Fruit fly (Drosophila melanogaster) whole organism, embryonic: ENCODE data around the gene CG13071.

ENCODE experiments used
- Atf3 ChIP-seq: fragments of 200-800 bp; sonication (Bioruptor generic); optimal IDR thresholded peaks from 3 replicates; lab custom pipeline; 2016; ENCODE audit warnings: missing biosample characterization, missing genetic modification characterization
- CG10979 ChIP-seq: fragments of 200-800 bp; sonication (Bioruptor generic); optimal IDR thresholded peaks from 2 replicates; lab custom pipeline; 2018; ENCODE audit warnings: missing biosample characterization, mild to moderate bottlenecking, missing genetic modification characterization, moderate library complexity
- CG11504 ChIP-seq: fragments of 200-800 bp; sonication (Bioruptor generic); optimal IDR thresholded peaks from 3 replicates; lab custom pipeline; 2019; ENCODE audit warnings: missing biosample characterization, mild to moderate bottlenecking, missing genetic modification characterization, moderate library complexity
- CG15073 ChIP-seq: fragments of 200-800 bp; sonication (Bioruptor generic); optimal IDR thresholded peaks from 2 replicates; lab custom pipeline; 2016; ENCODE audit warnings: missing biosample characterization, missing genetic modification characterization
- CG17359 ChIP-seq: fragments of 200-800 bp; sonication (Bioruptor generic); optimal IDR thresholded peaks from 3 replicates; lab custom pipeline; 2018; ENCODE audit warnings: missing biosample characterization, mild to moderate bottlenecking, missing genetic modification characterization, moderate library complexity
- CG17361 ChIP-seq: fragments of 200-800 bp; sonication (Bioruptor generic); IDR thresholded peaks from 3 replicates; pipeline ENCODE4 v1.3.6; 2022; ENCODE audit warnings: missing biosample characterization, missing genetic modification characterization
- CG17612 ChIP-seq: fragments of 200-800 bp; sonication (Bioruptor generic); IDR thresholded peaks from 2 replicates; pipeline ENCODE4 v1.3.6; 2022; ENCODE audit warnings: missing biosample characterization, missing genetic modification characterization
- CG18476 ChIP-seq: fragments of 200-800 bp; sonication (Bioruptor generic); optimal IDR thresholded peaks from 2 replicates; lab custom pipeline; 2016; ENCODE audit warnings: missing biosample characterization, mild to moderate bottlenecking, missing genetic modification characterization
- CG2678 ChIP-seq: fragments of 200-800 bp; sonication (Bioruptor generic); optimal IDR thresholded peaks from 3 replicates; lab custom pipeline; 2019; ENCODE audit warnings: missing biosample characterization, mild to moderate bottlenecking, missing genetic modification characterization, moderate library complexity
- CG31365 ChIP-seq: fragments of 200-800 bp; sonication (Bioruptor generic); optimal IDR thresholded peaks from 2 replicates; lab custom pipeline; 2018; ENCODE audit warnings: missing biosample characterization, mild to moderate bottlenecking, missing genetic modification characterization
- CG31388 ChIP-seq: fragments of 200-800 bp; sonication (Bioruptor generic); optimal IDR thresholded peaks from 2 replicates; lab custom pipeline; 2016; ENCODE audit warnings: missing biosample characterization, missing genetic modification characterization
- CG3163 ChIP-seq: fragments of 200-800 bp; sonication (Bioruptor generic); optimal IDR thresholded peaks from 3 replicates; lab custom pipeline; 2016; ENCODE audit warnings: missing biosample characterization, missing genetic modification characterization
- CG7839 ChIP-seq: fragments of 200-800 bp; sonication (Bioruptor generic); optimal IDR thresholded peaks from 3 replicates; lab custom pipeline; 2018; ENCODE audit warnings: missing biosample characterization, mild to moderate bottlenecking, missing genetic modification characterization, moderate library complexity
- CG7928 ChIP-seq: fragments of 200-800 bp; sonication (Bioruptor generic); optimal IDR thresholded peaks from 2 replicates; lab custom pipeline; 2017; ENCODE audit warnings: missing biosample characterization, mild to moderate bottlenecking, missing genetic modification characterization
- CG8290 ChIP-seq, 3 experiments: fragments of 200-800 bp; sonication (Bioruptor generic); optimal IDR thresholded peaks; 2 replicates each; lab custom pipeline; 2016 to 2019; ENCODE audit warnings: missing biosample characterization in 3 of 3, missing genetic modification characterization in 3 of 3, mild to moderate bottlenecking in 2 of 3, moderate library complexity in 1 of 3
- CG8359 ChIP-seq: fragments of 200-800 bp; sonication (Bioruptor generic); optimal IDR thresholded peaks from 2 replicates; lab custom pipeline; 2017; ENCODE audit warnings: missing biosample characterization, mild to moderate bottlenecking, missing genetic modification characterization, borderline replicate concordance
- CG8388 ChIP-seq: fragments of 200-800 bp; sonication (Bioruptor generic); optimal IDR thresholded peaks from 2 replicates; lab custom pipeline; 2019; ENCODE audit warnings: missing biosample characterization, mild to moderate bottlenecking, missing genetic modification characterization, moderate library complexity
- CG8944 ChIP-seq: fragments of 200-800 bp; sonication (Bioruptor generic); optimal IDR thresholded peaks from 3 replicates; lab custom pipeline; 2016; ENCODE audit warnings: missing biosample characterization, missing genetic modification characterization
- CG9437 ChIP-seq: fragments of 200-800 bp; sonication (Bioruptor generic); optimal IDR thresholded peaks from 2 replicates; lab custom pipeline; 2018; ENCODE audit warnings: missing biosample characterization, mild to moderate bottlenecking, missing genetic modification characterization
- Dll ChIP-seq: fragments of 200-800 bp; sonication (Bioruptor generic); IDR thresholded peaks from 4 replicates; pipeline ENCODE4 v1.3.6; 2022; ENCODE audit warnings: missing biosample characterization, missing genetic modification characterization; ENCODE audit not compliant: partially characterized antibody
- Elba2 ChIP-seq: fragments of 200-800 bp; sonication (Bioruptor generic); optimal IDR thresholded peaks from 3 replicates; lab custom pipeline; 2016; ENCODE audit warnings: missing biosample characterization, missing genetic modification characterization
- Fer1 ChIP-seq: fragments of 200-800 bp; sonication (Bioruptor generic); optimal IDR thresholded peaks from 2 replicates; lab custom pipeline; 2017; ENCODE audit warnings: missing biosample characterization, mild to moderate bottlenecking, missing genetic modification characterization
- HmgD ChIP-seq: fragments of 200-800 bp; sonication (Bioruptor generic); optimal IDR thresholded peaks from 3 replicates; lab custom pipeline; 2016; ENCODE audit warnings: missing biosample characterization, missing genetic modification characterization
- HmgZ ChIP-seq: fragments of 200-800 bp; sonication (Bioruptor generic); optimal IDR thresholded peaks from 2 replicates; lab custom pipeline; 2018; ENCODE audit warnings: missing biosample characterization, mild to moderate bottlenecking, missing genetic modification characterization
- Jarid2 ChIP-seq: fragments of 200-800 bp; sonication (Bioruptor generic); optimal IDR thresholded peaks from 3 replicates; lab custom pipeline; 2017; ENCODE audit warnings: mild to moderate bottlenecking, missing biosample characterization, missing genetic modification reagents, missing genetic modification characterization
- Lpt ChIP-seq: fragments of >200 bp; optimal IDR thresholded peaks from 2 replicates; lab custom pipeline; 2018; ENCODE audit warnings: missing biosample characterization, missing genetic modification characterization
- Meics ChIP-seq: fragments of 200-800 bp; sonication (Bioruptor generic); optimal IDR thresholded peaks from 2 replicates; lab custom pipeline; 2017; ENCODE audit warnings: missing biosample characterization, mild to moderate bottlenecking, missing genetic modification characterization
- NC2α ChIP-seq: fragments of 200-800 bp; sonication (Bioruptor generic); optimal IDR thresholded peaks from 2 replicates; lab custom pipeline; 2016; ENCODE audit warnings: missing biosample characterization, missing genetic modification characterization
- NK7.1 ChIP-seq: fragments of 200-800 bp; sonication (Bioruptor generic); optimal IDR thresholded peaks from 3 replicates; lab custom pipeline; 2016; ENCODE audit warnings: missing biosample characterization, missing genetic modification characterization
- Sry-β ChIP-seq: fragments of 200-800 bp; sonication (Bioruptor generic); optimal IDR thresholded peaks from 2 replicates; lab custom pipeline; 2018; ENCODE audit warnings: missing biosample characterization, mild to moderate bottlenecking, missing genetic modification characterization, moderate library complexity
- Sry-δ ChIP-seq: fragments of 200-800 bp; sonication (Bioruptor generic); optimal IDR thresholded peaks from 2 replicates; lab custom pipeline; 2016; ENCODE audit warnings: missing biosample characterization, missing genetic modification characterization
- ab ChIP-seq: fragments of 200-800 bp; sonication (Bioruptor generic); optimal IDR thresholded peaks from 2 replicates; lab custom pipeline; 2016; ENCODE audit warnings: missing biosample characterization, missing genetic modification characterization
- amos ChIP-seq: fragments of 200-800 bp; sonication (Bioruptor generic); IDR thresholded peaks from 2 replicates; pipeline ENCODE4 v1.3.6; 2022; ENCODE audit warnings: missing biosample characterization, missing genetic modification characterization; ENCODE audit not compliant: partially characterized antibody
- ara ChIP-seq: fragments of 200-800 bp; sonication (Bioruptor generic); IDR thresholded peaks from 2 replicates; pipeline ENCODE4 v1.3.6; 2022; ENCODE audit warnings: missing biosample characterization, missing genetic modification characterization
- bsh ChIP-seq, 2 experiments: fragments of 200-800 bp; sonication (Bioruptor generic); optimal IDR thresholded peaks; 2 replicates each; lab custom pipeline; 2017 to 2018; ENCODE audit warnings: mild to moderate bottlenecking in 2 of 2, missing biosample characterization in 2 of 2, missing genetic modification characterization in 2 of 2, moderate library complexity in 1 of 2
- btn ChIP-seq: fragments of 200-800 bp; sonication (Bioruptor generic); optimal IDR thresholded peaks from 2 replicates; lab custom pipeline; 2016; ENCODE audit warnings: missing biosample characterization, missing genetic modification characterization
- corto ChIP-seq: fragments of 200-800 bp; sonication (Bioruptor generic); optimal IDR thresholded peaks from 2 replicates; lab custom pipeline; 2016; ENCODE audit warnings: missing biosample characterization, mild to moderate bottlenecking, missing genetic modification characterization, moderate library complexity
- crc ChIP-seq: fragments of 200-800 bp; sonication (Bioruptor generic); optimal IDR thresholded peaks from 2 replicates; lab custom pipeline; 2016; ENCODE audit warnings: missing biosample characterization, missing genetic modification characterization
- croc ChIP-seq: fragments of 200-800 bp; sonication (Bioruptor generic); conservative IDR thresholded peaks from 3 replicates; pipeline ENCODE4 v1.3.6; 2022; ENCODE audit warnings: missing biosample characterization, missing genetic modification characterization
- esg ChIP-seq: fragments of 200-800 bp; sonication (Bioruptor generic); conservative IDR thresholded peaks from 2 replicates; pipeline ENCODE4 v1.3.6; 2022; ENCODE audit warnings: missing biosample characterization, missing genetic modification characterization
- grn ChIP-seq: fragments of 200-800 bp; sonication (Bioruptor generic); optimal IDR thresholded peaks from 3 replicates; lab custom pipeline; 2017; ENCODE audit warnings: missing biosample characterization, missing genetic modification characterization
- jumu ChIP-seq: fragments of 200-800 bp; sonication (Bioruptor generic); optimal IDR thresholded peaks from 3 replicates; lab custom pipeline; 2016; ENCODE audit warnings: missing biosample characterization, missing genetic modification characterization
- lola ChIP-seq, 3 experiments: fragments of >200 bp in 2 of 3; fragments of 200-800 bp in 1 of 3; sonication (Bioruptor generic) in 1 of 3; optimal IDR thresholded peaks; 2 replicates each; lab custom pipeline; 2017 to 2019; ENCODE audit warnings: missing biosample characterization in 3 of 3, missing genetic modification characterization in 3 of 3, mild to moderate bottlenecking in 1 of 3, moderate library complexity in 1 of 3
- nerfin-1 ChIP-seq: fragments of 200-800 bp; sonication (Bioruptor generic); optimal IDR thresholded peaks from 3 replicates; lab custom pipeline; 2019; ENCODE audit warnings: missing biosample characterization, mild to moderate bottlenecking, missing genetic modification characterization, moderate library complexity
- p53 ChIP-seq: fragments of 200-800 bp; sonication (Bioruptor generic); optimal IDR thresholded peaks from 2 replicates; lab custom pipeline; 2016; ENCODE audit warnings: missing biosample characterization, missing genetic modification characterization
- ranshi ChIP-seq: fragments of 200-800 bp; sonication (Bioruptor generic); IDR thresholded peaks from 2 replicates; pipeline ENCODE4 v1.3.6; 2022; ENCODE audit warnings: missing biosample characterization, missing genetic modification characterization
- sd ChIP-seq: fragments of 200-800 bp; sonication (Bioruptor generic); optimal IDR thresholded peaks from 3 replicates; lab custom pipeline; 2018; ENCODE audit warnings: missing biosample characterization, mild to moderate bottlenecking, missing genetic modification characterization, moderate library complexity
- trh ChIP-seq: fragments of 200-800 bp; sonication (Bioruptor generic); optimal IDR thresholded peaks from 2 replicates; lab custom pipeline; 2016; ENCODE audit warnings: missing biosample characterization, missing genetic modification characterization
- zf30C ChIP-seq: fragments of 200-800 bp; sonication (Bioruptor generic); optimal IDR thresholded peaks from 3 replicates; lab custom pipeline; 2018; ENCODE audit warnings: missing biosample characterization, mild to moderate bottlenecking, missing genetic modification characterization

The CG13071 gene

dm6 chr3L:16228659-16229205 is 33.8 kb upstream of the CG13071 start, which contains the start of gene Tmx3 (continued):
- TF ChIP-seq ab (GFP tag; lab: Kevin White, UChicago) (no peak), NC2α (GFP tag; lab: Kevin White, UChicago) (no peak), CG18476 (no peak), CG31388 (GFP tag; lab: Kevin White, UChicago) (peak; percentile 29), Meics (GFP tag; lab: Kevin White, UChicago) (peak; percentile 88), ara (GFP tag; lab: Robert Waterston, UW) (peak; percentile 87), HmgD (GFP tag; lab: Kevin White, UChicago) (no peak), sd (tag; lab: Kevin White, UChicago) (peak; percentile 85), Jarid2 (GFP tag; lab: Kevin White, UChicago) (no peak), CG8944 (peak; percentile 62), Fer1 (no peak), CG9437 (GFP tag; lab: Kevin White, UChicago) (peak; percentile 74), CG11504 (tag; lab: Kevin White, UChicago) (peak; percentile 91), grn (GFP tag; lab: Kevin White, UChicago) (no peak), nerfin-1 (peak; percentile 95), trh (GFP tag; lab: Kevin White, UChicago) (peak; percentile 77), Lpt (GFP tag; lab: Kevin White, UChicago) (no peak), CG7928 (GFP tag; lab: Kevin White, UChicago) (peak; percentile 33), esg (GFP tag; lab: Robert Waterston, UW) (peak; percentile 89), CG3163 (GFP tag; lab: Kevin White, UChicago) (peak; percentile 19), CG8290 (GFP tag; optimal IDR thresholded peaks at IDR 0.05; lab: Kevin White, UChicago) (peak; percentile 83), CG8290 (tag; optimal IDR thresholded peaks at IDR 0.05; lab: Kevin White, UChicago) (peak in 1 of 2 experiments; percentile 19), croc (GFP tag; lab: Robert Waterston, UW) (peak; percentile 80), Elba2 (GFP tag; lab: Kevin White, UChicago) (peak; percentile 59), Dll (GFP tag; lab: Robert Waterston, UW) (0 out of 4 replicates have a peak, but pooled peaks have one; percentile 38), crc (GFP tag; lab: Kevin White, UChicago) (no peak), bsh (GFP tag; optimal IDR thresholded peaks at IDR 0.05; lab: Kevin White, UChicago) (peak in 1 of 2 experiments; percentile 90), CG8388 (GFP tag; lab: Kevin White, UChicago) (peak; percentile 84), CG17612 (GFP tag; lab: Robert Waterston, UW) (no peak; the same call in 1 of the 2 replicates), CG8359 (GFP tag; lab: Kevin White, UChicago) (no peak), CG2678 (peak; percentile 92), CG7839 (peak; percentile 92), jumu (GFP tag; lab: Kevin White, UChicago) (peak; percentile 23), CG15073 (GFP tag; lab: Kevin White, UChicago) (peak; percentile 42), btn (GFP tag; lab: Kevin White, UChicago) (no peak), CG10979 (tag; lab: Kevin White, UChicago) (peak; percentile 79), amos (GFP tag; lab: Robert Waterston, UW) (no peak), CG17359 (peak; percentile 90), Sry-δ (GFP tag; lab: Kevin White, UChicago) (peak; percentile 26), p53 (GFP tag; lab: Kevin White, UChicago) (no peak), Sry-β (no peak), Atf3 (GFP tag; lab: Kevin White, UChicago) (peak; percentile 38), CG17361 (GFP tag; lab: Robert Waterston, UW) (peak; percentile 76), NK7.1 (no peak), zf30C (GFP tag; lab: Kevin White, UChicago) (no peak), lola (GFP tag; optimal IDR thresholded peaks at IDR 0.05; lab: Kevin White, UChicago) (peak in 1 of 3 experiments; percentile 91), HmgZ (tag; lab: Kevin White, UChicago) (peak; percentile 78), ranshi (GFP tag; lab: Robert Waterston, UW) (peak; percentile 95), CG31365 (no peak), corto (GFP tag; lab: Kevin White, UChicago) (peak; percentile 62)
